Worm (Caenorhabditis elegans) whole organism, L1 larva: ENCODE results near the gene T28A11.17.

Experiments used
- dsc-1 ChIP-seq: sonication (generic microtip); optimal IDR thresholded peaks from 2 replicates; lab custom pipeline; 2016; ENCODE audit warnings: mild to moderate bottlenecking, missing genetic modification characterization, missing compliant biosample characterization
- efl-1 ChIP-seq, 4 experiments: fragments of 150-350 bp; optimal IDR thresholded peaks in 3 of 4; peaks in 1 of 4; 1 replicate in 1 of 4; 2 replicates in 3 of 4; lab custom pipeline; 2014; ENCODE audit warnings: missing biosample characterization in 2 of 4, missing genetic modification characterization in 2 of 4, missing genetic modification reagents in 2 of 4

The T28A11.17 gene

DNA sequence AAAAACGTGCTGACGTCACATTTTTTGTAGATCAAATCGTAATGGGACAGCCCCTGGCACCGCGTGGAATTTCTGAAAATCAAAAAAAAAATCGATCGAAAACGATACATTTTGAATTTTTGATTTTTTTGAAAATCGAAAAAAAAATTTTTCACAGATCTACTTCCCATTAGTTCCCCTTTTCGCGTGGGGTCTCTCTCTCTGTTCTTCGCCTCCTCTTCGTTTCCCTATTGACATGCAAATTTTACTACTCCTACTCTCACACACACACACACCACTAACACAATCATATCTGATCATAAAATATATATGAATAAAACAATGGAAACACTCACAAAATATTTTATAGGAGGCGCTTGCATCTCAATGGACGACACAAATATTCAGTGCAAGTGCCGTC, 47.5 kb downstream of the T28A11.17 start:
- TF ChIP-seq efl-1 (optimal IDR thresholded peaks at IDR 0.05; lab: Kevin White, UChicago) (no peak), efl-1 (GFP tag; optimal IDR thresholded peaks at IDR 0.05 in 1 of 2; lab: Kevin White, UChicago) (peak in 1 of 2 experiments; percentile 71), dsc-1 (no peak)
